Worm (Caenorhabditis elegans) whole organism, L4/young adult: ENCODE results near the gene sysm-1.
A peak's percentile ranks its signal among the peaks of the same experiment; 100 is the strongest.

ENCODE experiments used
- W03F9.2 ChIP-seq: fragments of 150-350 bp; optimal IDR thresholded peaks from 2 replicates; lab custom pipeline; 2014; ENCODE audit warnings: missing biosample characterization, missing genetic modification characterization
- dao-5 ChIP-seq: sonication (generic microtip); optimal IDR thresholded peaks from 2 replicates; lab custom pipeline; 2016; ENCODE audit warnings: missing genotype, missing genetic modification characterization, moderate library complexity, missing compliant biosample characterization
- him-1 ChIP-seq: sonication (generic microtip); optimal IDR thresholded peaks from 2 replicates; lab custom pipeline; 2016; ENCODE audit warnings: missing genotype, missing genetic modification reagents, missing genetic modification characterization, missing compliant biosample characterization

sysm-1 gene

DNA sequence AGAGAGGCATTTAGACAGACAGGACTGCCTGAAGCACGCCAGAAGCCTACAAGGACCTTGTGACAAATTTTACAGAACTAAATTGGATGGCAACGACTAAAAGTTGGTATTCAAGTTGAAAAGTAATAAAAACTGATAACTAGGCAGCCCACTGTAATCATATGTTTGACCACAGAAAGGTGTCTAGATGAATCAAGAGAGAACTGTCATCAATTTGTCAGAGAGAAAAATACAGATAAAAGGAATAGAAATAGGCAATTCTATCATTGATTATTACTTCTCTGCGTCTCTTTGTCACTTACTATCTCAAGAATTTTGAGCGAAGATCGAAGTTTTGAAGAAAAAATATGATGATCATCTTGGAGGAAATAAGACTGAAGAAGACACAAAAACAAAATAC lies 9.9 kb upstream of the sysm-1 start:
- TF ChIP-seq dao-5 (tag; lab: Kevin White, UChicago) (no peak), him-1 (tag; lab: Kevin White, UChicago) (no peak), W03F9.2 (no peak)

DNA sequence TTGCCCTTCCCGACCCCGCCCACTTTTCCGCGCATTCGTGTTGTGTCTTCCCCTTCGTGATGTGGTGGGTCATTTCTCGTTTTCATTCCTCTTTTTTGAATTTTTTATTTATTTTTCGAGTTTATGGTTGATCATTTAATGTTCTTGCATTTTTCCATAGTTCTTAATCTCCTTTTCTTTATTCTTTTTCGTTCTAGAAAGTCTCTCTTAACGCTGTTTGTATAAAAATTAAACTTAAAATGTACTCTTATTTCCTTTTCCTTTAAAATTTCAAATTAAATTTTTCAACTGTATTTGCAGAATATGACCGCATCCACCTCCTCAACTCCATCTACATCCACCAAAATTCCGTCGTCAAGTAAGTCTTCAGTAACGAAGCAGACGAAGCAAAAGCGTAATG lies 3.3 kb upstream of the sysm-1 start, which contains the start of gene hlh-3:
TSS of gene hlh-3 (plus strand) at position 301 of the 400 bp plus-strand sequence.
- TF ChIP-seq dao-5 (tag; lab: Kevin White, UChicago) (no peak), him-1 (tag; lab: Kevin White, UChicago) (no peak), W03F9.2 (no peak)

DNA sequence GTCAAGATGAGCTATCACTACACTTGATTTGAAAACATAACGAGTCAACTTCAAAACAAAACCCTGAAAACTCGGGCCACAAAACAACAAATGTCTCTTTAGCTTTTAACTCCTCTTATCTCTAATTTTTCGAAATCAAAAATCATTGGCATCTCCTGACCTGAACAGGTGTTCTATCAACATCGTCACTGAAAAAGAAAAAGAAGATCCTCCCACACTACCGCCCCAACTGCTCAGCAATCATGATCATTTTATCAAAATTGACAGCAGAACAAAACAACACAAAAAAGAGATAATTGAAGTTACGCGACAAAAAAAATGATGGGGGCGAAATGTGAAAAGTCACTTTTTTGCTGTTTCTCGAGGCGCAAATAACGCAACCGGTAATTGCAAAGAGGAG lies 4.6 kb downstream of the sysm-1 start:
- TF ChIP-seq W03F9.2 (no peak), dao-5 (tag; lab: Kevin White, UChicago) (no peak), him-1 (tag; lab: Kevin White, UChicago) (no peak)

DNA sequence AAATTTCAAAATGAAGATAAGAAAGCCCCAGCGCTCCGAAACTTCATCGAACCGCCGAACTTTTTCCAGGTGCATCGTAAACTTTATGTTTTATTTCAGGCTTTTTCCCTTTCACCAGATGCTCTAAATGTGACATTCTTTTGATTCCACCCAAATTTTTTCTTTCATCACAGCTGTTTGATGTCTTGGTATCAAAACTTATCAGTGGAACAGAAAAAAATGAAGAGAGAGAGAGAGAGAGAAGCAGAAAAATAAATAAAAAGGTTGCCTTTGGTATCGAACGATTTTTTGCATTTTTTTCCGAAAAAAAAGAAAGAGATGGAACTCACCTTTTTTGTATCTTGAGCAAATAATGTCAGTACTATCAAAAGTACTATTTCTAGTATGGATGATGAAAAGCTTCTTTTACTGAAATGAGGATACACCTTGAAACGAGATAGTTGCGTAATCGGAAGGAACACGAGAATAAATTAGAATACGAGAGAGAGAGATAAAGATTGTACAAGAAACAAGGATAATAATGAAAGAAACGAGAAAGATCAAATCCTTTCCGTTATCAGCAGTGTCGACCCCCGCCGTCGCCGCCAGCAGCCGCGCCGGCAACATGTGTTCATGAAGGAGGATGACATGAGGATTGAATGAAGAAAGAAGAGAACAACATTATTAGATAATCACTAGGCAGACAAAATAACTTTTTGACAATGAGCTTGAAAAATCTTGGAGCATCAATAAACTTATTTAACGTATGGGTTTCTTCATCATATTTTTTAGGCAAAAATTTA lies 6.7 kb downstream of the sysm-1 start:
- no peak for TF ChIP-seq dao-5 (tag; lab: Kevin White, UChicago)

DNA sequence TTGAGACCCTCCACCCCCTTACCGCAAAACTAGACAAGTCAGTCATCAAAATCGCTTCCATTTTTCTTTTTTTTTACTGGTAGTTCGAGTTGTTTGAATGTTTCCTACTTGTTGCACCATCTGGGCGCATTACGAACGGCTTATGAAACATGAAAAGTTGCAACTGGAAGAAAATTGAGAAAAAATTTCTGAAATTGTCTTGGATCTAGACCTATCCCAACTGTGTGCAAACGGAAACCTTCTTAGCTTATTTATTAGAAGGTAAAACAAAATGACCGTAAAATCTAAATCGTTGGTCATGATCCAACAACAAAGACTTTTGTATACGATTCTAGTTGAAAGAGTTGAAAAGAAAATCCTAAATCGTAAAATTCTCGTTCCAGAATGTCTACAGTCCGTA lies 8.5 kb downstream of the sysm-1 start:
- TF ChIP-seq him-1 (tag; lab: Kevin White, UChicago) (no peak), dao-5 (tag; lab: Kevin White, UChicago) (no peak), W03F9.2 (no peak)

DNA sequence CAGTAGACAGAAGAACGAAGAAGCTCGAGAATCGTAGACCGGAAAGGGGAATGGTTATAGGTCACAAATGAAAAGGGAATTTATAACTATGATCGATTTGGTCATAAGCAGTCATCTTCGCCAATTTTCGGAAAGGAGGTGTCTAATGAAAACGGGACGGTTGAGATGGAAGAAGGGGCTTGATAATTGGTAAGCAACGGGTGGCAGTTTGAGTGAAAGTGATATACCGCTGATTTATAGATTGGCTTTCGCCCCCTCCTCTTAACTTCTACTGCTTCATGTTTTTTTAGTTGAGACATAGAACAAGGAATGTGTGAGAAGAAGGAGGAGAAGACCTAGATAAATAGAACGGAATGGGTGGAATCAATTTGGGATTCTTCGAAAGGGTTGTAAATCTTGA lies 10.2 kb downstream of the sysm-1 start:
- TF ChIP-seq him-1 (tag; lab: Kevin White, UChicago) = no peak
- TF ChIP-seq W03F9.2 = no peak
- no peak for TF ChIP-seq dao-5 (tag; lab: Kevin White, UChicago)

DNA sequence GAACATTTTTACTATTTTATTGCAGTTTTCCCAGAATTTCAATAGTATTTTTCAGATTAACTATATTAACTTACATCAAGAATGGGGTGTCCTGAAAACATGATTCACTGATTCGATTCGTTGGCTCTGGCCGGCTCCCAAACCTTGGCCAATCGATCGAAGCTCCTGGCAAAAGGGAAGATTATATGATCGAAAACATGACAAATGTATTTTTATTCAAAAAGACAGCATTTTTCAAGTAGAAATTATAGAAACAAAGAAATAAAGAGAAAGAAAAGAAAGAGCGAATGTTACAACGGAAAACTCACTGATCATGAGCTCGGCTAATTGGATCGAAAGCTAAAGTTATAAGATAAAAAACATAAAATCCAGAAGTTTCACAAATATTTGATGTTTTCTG lies 12.3 kb downstream of the sysm-1 start, which contains the start of gene T24B8.4:
TSS of gene T24B8.4 (minus strand) at position 101 of the 400 bp plus-strand sequence.
- TF ChIP-seq W03F9.2 = no peak
- TF ChIP-seq dao-5 (tag; lab: Kevin White, UChicago) = no peak

DNA sequence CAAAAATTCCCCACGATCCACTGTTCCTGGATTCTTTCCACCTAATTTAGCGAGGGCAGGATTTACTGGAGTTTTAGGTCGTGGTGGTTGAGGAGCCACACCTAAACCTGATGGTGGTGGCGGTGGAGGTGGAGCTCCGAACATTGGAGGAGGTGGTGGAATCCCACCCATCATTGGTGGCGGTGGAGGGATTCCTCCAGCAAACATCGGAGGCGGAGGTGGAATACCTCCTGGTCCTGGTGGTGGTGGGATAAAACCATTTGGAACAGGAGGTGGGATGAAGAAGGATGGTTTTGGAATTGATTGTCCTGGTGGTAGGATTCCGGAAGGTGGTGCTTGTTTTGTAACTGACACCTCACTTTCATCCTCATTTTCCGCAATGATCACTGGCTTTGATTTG lies 13.2 kb downstream of the sysm-1 start:
- TF ChIP-seq dao-5 (tag; lab: Kevin White, UChicago) (no peak), W03F9.2 (no peak), him-1 (tag; lab: Kevin White, UChicago) (no peak)

DNA sequence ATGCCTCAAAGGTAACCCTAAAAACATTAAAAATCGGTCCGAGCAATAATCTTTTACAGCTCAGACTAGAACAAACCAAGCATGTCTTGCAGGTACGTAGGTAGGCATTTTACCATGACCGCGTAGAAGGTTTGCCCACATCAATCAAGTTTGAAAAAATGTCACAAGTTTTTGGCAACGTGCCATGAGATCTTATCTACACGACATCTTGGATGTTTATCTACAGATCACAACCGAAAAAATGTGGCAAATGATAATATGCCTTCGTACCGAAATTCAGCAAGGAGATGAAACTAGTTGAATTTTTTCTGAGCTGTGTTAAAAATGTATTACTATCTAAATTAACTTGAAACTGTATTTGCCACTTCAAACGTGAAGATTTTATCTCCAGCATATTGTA lies 18.6 kb downstream of the sysm-1 start:
- TF ChIP-seq him-1 (tag; lab: Kevin White, UChicago) (no peak), W03F9.2 (no peak), dao-5 (tag; lab: Kevin White, UChicago) (no peak)

DNA sequence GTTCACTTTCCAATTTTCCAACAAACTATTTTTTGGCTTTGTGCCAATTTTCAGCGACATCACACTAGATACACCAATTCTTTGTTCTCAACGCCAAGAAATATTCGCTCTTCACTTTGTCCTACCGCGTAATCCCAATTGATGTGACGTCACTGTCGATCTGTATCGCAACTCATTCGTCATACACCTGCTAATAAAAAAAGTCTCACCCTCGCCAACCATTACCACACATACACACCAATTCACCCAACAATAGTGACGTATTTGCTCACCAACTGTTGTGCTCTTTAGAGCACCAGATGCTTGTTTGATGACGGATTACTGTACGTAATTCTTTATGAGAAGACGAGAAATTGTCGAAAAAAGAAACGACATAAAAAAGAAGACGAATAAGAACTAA lies 19.6 kb downstream of the sysm-1 start:
- TF ChIP-seq W03F9.2 = no peak
- TF ChIP-seq him-1 (tag; lab: Kevin White, UChicago) = no peak
- no peak for TF ChIP-seq dao-5 (tag; lab: Kevin White, UChicago)

DNA sequence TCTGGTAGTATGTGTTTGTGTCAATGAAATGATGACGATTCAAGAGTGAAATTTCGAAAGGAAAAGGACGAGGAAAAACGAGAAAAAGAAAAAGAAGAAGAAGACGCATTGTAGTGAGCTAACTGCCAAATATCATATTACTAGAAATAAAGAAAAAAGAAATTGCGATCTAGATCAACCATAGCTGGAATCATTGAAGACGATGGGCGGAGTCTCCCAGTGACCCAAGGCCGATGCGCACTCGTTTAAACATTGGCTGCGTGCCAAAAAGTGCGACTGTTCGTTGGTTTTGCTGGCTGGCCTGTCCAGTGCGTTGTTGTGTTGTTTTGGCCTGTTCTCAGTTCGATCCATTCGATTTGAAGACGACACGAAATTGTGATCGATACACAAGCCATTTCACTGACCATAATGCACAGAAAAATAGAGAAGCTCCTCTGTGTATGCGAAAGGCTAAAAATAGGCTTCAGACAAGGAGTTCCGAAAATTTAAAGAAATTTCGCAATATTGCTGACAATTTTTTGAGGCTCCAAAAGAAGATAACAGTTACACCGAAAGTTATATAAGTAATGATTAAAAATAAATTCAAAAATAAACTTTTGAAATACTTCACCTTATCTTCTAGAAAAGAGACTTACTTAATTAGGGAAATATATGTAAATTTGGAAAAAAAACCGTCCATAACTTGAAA lies 20.6 kb downstream of the sysm-1 start:
- TF ChIP-seq him-1 (tag; lab: Kevin White, UChicago) = no peak
- no peak for TF ChIP-seq W03F9.2
- no peak for TF ChIP-seq dao-5 (tag; lab: Kevin White, UChicago)

DNA sequence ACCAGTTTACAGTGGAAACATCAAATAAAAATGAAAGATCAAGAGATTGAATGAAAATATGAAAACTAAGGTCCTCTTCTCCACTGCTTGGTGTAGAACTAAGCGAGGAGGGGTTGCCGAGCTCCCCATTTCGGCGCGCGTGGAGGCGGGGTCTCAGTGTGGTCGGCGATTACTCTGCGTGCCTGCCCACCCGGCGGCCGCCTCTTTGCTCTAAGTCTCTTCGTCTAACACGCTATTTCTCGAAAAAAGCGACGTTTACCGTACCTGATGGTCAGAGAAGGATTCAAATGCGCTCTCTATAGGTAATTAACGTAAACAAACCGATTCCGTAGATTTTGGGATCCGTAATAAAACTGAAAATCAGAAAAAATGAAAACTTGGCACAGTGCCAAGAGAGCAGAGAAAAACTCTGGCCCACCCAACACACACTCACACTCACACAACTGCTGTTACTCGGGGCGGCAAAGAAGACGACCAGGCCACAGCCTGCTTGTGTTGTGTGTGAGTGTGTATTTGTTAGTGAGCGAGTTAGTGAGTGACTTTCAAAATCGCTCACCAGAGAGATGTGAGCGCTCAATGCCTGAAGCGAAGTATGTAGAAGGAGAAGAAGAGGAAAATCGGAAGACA lies 21.3 kb downstream of the sysm-1 start:
- TF ChIP-seq him-1 (tag; lab: Kevin White, UChicago) (peak; percentile 31), W03F9.2 (no peak), dao-5 (tag; lab: Kevin White, UChicago) (peak; percentile 18)

DNA sequence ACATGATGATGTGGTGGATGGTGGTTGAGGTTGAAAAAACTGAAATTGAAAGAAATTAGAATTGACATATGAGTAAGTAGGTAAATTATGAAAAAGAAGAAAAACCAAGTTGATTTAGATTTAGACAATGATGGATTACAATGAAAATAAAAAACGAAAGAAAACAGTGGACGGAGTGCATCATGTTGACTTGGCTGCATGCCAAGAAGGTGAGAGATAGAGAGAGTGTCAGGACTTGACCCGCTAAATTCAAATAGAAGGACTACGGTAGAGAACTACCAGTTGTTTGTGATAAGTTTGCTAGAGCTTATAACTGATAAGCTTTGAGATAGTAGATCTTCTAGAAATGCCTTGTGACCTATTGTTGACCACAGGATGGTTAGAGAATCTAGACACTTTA lies 21.9 kb downstream of the sysm-1 start, which contains the start of gene T24B8.3:
TSS of gene T24B8.3 (minus strand) at position 39 of the 400 bp plus-strand sequence.
- TF ChIP-seq him-1 (tag; lab: Kevin White, UChicago) (no peak), W03F9.2 (no peak), dao-5 (tag; lab: Kevin White, UChicago) (no peak)

DNA sequence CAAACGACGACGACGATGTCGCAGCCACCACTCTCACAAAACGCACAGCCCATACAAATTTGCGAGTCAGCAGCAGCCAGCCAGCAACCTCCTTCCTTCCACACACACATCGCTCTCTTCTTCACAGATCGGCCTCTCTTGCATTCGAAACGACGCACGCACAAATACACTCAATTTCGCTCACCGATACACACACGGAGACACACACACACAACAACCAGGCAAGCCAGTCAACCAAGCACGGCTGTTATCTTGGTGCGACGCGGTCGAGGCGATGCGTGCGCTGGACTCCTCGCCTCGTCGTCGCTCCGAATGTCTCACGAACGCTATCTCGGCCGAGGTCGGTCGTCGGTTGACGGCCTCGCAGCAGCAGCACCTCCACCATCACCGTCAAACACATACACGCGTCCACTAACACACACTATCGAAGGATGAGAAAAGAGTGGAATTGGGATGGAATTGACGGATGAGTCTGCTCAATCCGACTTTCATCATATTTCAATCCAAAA lies 22.6 kb downstream of the sysm-1 start:
- peak; percentile 9 for TF ChIP-seq dao-5 (tag; lab: Kevin White, UChicago)
- peak; percentile 88 for TF ChIP-seq him-1 (tag; lab: Kevin White, UChicago)
- TF ChIP-seq W03F9.2 = peak; percentile 9
